Fruit fly (Drosophila melanogaster) whole organism, pupa: ENCODE data around the gene Rab8.

Experiments
- CG10348 ChIP-seq: fragments of 200-800 bp; sonication (Bioruptor generic); IDR thresholded peaks from 2 replicates; pipeline ENCODE4 v1.3.6; 2022; ENCODE audit warnings: missing biosample characterization, missing genetic modification characterization
- CG12605 ChIP-seq: fragments of 200-800 bp; sonication (Bioruptor generic); IDR thresholded peaks from 2 replicates; pipeline ENCODE4 v1.3.6; 2022; ENCODE audit warnings: missing biosample characterization, missing genetic modification characterization
- CG13204 ChIP-seq: fragments of 200-800 bp; sonication (Bioruptor generic); optimal IDR thresholded peaks from 2 replicates; lab custom pipeline; 2018; ENCODE audit warnings: missing biosample characterization, mild to moderate bottlenecking, missing genetic modification characterization, moderate library complexity
- CG14655 ChIP-seq: fragments of 200-800 bp; sonication (Bioruptor generic); optimal IDR thresholded peaks from 3 replicates; lab custom pipeline; 2017; ENCODE audit warnings: mild to moderate bottlenecking, missing biosample characterization, missing genetic modification reagents, missing genetic modification characterization
- CG15710 ChIP-seq: fragments of 200-800 bp; sonication (Bioruptor generic); optimal IDR thresholded peaks from 2 replicates; lab custom pipeline; 2018; ENCODE audit warnings: missing biosample characterization, mild to moderate bottlenecking, missing genetic modification characterization, moderate library complexity
- CG17806 ChIP-seq: fragments of 200-800 bp; sonication (Bioruptor generic); optimal IDR thresholded peaks from 2 replicates; lab custom pipeline; 2018; ENCODE audit warnings: missing biosample characterization, mild to moderate bottlenecking, missing genetic modification characterization, moderate library complexity
- CG32121 ChIP-seq: fragments of 200-800 bp; sonication (Bioruptor generic); IDR thresholded peaks from 2 replicates; pipeline ENCODE4 v1.3.6; 2022; ENCODE audit warnings: missing biosample characterization, missing genetic modification characterization
- CG34367 ChIP-seq: fragments of 200-800 bp; sonication (Bioruptor generic); optimal IDR thresholded peaks from 2 replicates; lab custom pipeline; 2018; ENCODE audit warnings: missing biosample characterization, mild to moderate bottlenecking, missing genetic modification characterization
- CG4496 ChIP-seq: fragments of 200-800 bp; sonication (Bioruptor generic); IDR thresholded peaks from 3 replicates; pipeline ENCODE4 v1.3.6; 2022; ENCODE audit warnings: missing biosample characterization, missing genetic modification characterization
- CG8159 ChIP-seq: fragments of 200-800 bp; sonication (Bioruptor generic); optimal IDR thresholded peaks from 3 replicates; lab custom pipeline; 2018; ENCODE audit warnings: missing biosample characterization, mild to moderate bottlenecking, missing genetic modification characterization, moderate library complexity
- CG8301 ChIP-seq: fragments of 200-800 bp; sonication (Bioruptor generic); optimal IDR thresholded peaks from 2 replicates; lab custom pipeline; 2018; ENCODE audit warnings: missing biosample characterization, mild to moderate bottlenecking, missing genetic modification characterization
- CG9948 ChIP-seq: fragments of 200-800 bp; sonication (Bioruptor generic); optimal IDR thresholded peaks from 2 replicates; lab custom pipeline; 2018; ENCODE audit warnings: missing biosample characterization, mild to moderate bottlenecking, missing genetic modification characterization, moderate library complexity
- D1 ChIP-seq: fragments of 200-800 bp; sonication (Bioruptor generic); optimal IDR thresholded peaks from 2 replicates; lab custom pipeline; 2018; ENCODE audit warnings: missing biosample characterization, mild to moderate bottlenecking, missing genetic modification characterization, moderate library complexity
- EcR ChIP-seq: fragments of 200-800 bp; sonication (Bioruptor generic); optimal IDR thresholded peaks from 3 replicates; lab custom pipeline; 2019; ENCODE audit warnings: missing biosample characterization, missing genetic modification characterization, mild to moderate bottlenecking, moderate library complexity, missing genetic modification reagents
- Ets98B ChIP-seq: fragments of 200-800 bp; sonication (Bioruptor generic); IDR thresholded peaks from 2 replicates; pipeline ENCODE4 v1.3.6; 2022; ENCODE audit warnings: missing biosample characterization, missing genetic modification characterization
- Pif1A ChIP-seq: fragments of 200-800 bp; sonication (Bioruptor generic); optimal IDR thresholded peaks from 3 replicates; lab custom pipeline; 2016; ENCODE audit warnings: missing biosample characterization, missing genetic modification characterization
- Pif1B ChIP-seq: fragments of 200-800 bp; sonication (Bioruptor generic); optimal IDR thresholded peaks from 3 replicates; lab custom pipeline; 2016; ENCODE audit warnings: missing biosample characterization, missing genetic modification characterization
- Snoo ChIP-seq: fragments of 200-800 bp; sonication (Bioruptor generic); optimal IDR thresholded peaks from 3 replicates; lab custom pipeline; 2017; ENCODE audit warnings: missing biosample characterization, mild to moderate bottlenecking, missing genetic modification characterization, inconsistent platforms
- fd96Ca ChIP-seq: fragments of 200-800 bp; sonication (Bioruptor generic); IDR thresholded peaks from 3 replicates; pipeline ENCODE4 v1.3.6; 2022; ENCODE audit warnings: missing biosample characterization, missing genetic modification characterization
- gl ChIP-seq: fragments of 200-800 bp; sonication (Bioruptor generic); optimal IDR thresholded peaks from 2 replicates; lab custom pipeline; 2018; ENCODE audit warnings: missing biosample characterization, mild to moderate bottlenecking, missing genetic modification characterization
- rn ChIP-seq: fragments of 200-800 bp; sonication (Bioruptor generic); IDR thresholded peaks from 2 replicates; pipeline ENCODE4 v1.3.6; 2022; ENCODE audit warnings: missing biosample characterization, missing genetic modification characterization

The Rab8 gene

dm6 chr3L:19898547-19899282, 27.8 kb upstream of the Rab8 start:
- TF ChIP-seq D1 (tag; lab: Kevin White, UChicago) (peak; percentile 29), Pif1A (GFP tag; lab: Kevin White, UChicago) (peak; percentile 71), gl (tag; lab: Kevin White, UChicago) (no peak), EcR (GFP tag; lab: Kevin White, UChicago) (peak; percentile 96), Snoo (no peak), CG34367 (tag; lab: Kevin White, UChicago) (peak; percentile 29), CG10348 (GFP tag; lab: Robert Waterston, UW) (no peak), CG9948 (tag; lab: Kevin White, UChicago) (peak; percentile 69), rn (GFP tag; lab: Robert Waterston, UW) (no peak), CG32121 (GFP tag; lab: Robert Waterston, UW) (no peak), CG12605 (GFP tag; lab: Robert Waterston, UW) (no peak), fd96Ca (GFP tag; lab: Robert Waterston, UW) (no peak), CG8159 (tag; lab: Kevin White, UChicago) (peak; percentile 38), CG13204 (GFP tag; lab: Kevin White, UChicago) (no peak), Ets98B (GFP tag; lab: Robert Waterston, UW) (no peak), CG15710 (tag; lab: Kevin White, UChicago) (peak; percentile 40), Pif1B (GFP tag; lab: Kevin White, UChicago) (peak; percentile 51), CG14655 (GFP tag; lab: Kevin White, UChicago) (peak; percentile 67), CG4496 (GFP tag; lab: Robert Waterston, UW) (peak; percentile 64; the same call in 2 of the 3 replicates), CG8301 (tag; lab: Kevin White, UChicago) (peak; percentile 57), CG17806 (tag; lab: Kevin White, UChicago) (peak; percentile 48)

DNA sequence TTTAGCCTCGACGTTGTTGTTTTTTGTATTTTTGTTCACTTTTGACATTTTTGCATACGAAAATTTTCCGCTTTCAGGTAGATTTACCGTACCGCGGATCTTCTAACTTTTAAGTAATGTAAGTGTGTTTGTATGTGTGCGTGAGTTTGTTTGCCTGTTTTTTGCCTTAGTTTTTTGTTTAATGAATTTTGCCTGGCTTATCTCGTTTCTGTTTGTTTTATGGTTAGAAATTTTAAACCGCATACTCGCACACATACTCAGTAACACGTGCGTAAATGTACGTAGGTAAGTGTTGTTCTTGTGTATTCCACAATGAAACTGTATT, 26.8 kb upstream of the Rab8 start:
- no peak for TF ChIP-seq CG10348 (GFP tag; lab: Robert Waterston, UW)
- no peak for TF ChIP-seq rn (GFP tag; lab: Robert Waterston, UW)
- TF ChIP-seq CG12605 (GFP tag; lab: Robert Waterston, UW), result no peak
- TF ChIP-seq CG17806 (tag; lab: Kevin White, UChicago), result no peak
- TF ChIP-seq CG32121 (GFP tag; lab: Robert Waterston, UW), result no peak
- TF ChIP-seq CG4496 (GFP tag; lab: Robert Waterston, UW), result no peak
- TF ChIP-seq CG15710 (tag; lab: Kevin White, UChicago), result no peak
- TF ChIP-seq CG8301 (tag; lab: Kevin White, UChicago), result no peak
- no peak for TF ChIP-seq CG34367 (tag; lab: Kevin White, UChicago)

DNA sequence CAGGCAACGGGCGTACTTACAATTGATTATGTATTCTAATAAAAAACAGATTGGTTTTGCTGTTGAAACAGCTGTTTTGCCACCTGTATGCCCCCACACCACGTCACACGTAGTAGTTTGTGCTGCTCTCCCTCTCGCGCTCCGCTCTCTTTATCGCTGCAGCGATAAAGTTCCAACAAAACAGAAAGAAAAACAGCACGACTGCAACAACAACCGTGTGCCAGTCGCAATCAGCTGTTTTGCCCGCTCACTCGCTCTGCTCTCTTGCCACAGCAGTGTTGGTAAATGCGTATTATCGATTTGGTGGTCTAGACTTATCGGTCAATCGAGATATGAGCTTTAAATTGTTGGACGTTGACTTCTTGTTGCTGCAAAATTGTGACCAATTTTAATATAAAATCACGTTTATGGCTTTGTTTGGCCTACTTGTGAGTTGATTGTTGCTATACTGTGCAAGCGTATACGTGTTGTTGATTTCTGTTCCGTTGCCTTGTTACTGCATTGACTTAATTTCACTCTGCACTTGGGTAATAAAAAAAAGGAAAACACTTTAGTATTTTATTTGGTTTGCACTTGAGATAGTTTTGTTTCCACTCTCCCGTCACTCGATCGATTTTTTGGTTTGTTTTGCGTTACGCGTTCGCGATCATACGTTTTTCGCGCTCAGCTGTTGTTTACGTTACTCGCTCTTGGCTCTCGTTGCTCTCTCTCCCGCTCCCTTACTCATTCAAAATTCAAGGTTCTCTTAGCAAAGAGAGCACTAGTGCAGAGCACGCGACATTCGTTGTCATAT, 26.2 kb upstream of the Rab8 start:
- TF ChIP-seq CG8301 (tag; lab: Kevin White, UChicago) (peak; percentile 52), EcR (GFP tag; lab: Kevin White, UChicago) (peak; percentile 74), Pif1A (GFP tag; lab: Kevin White, UChicago) (peak; percentile 12), CG14655 (GFP tag; lab: Kevin White, UChicago) (peak; percentile 66), Ets98B (GFP tag; lab: Robert Waterston, UW) (peak; percentile 62), CG15710 (tag; lab: Kevin White, UChicago) (peak; percentile 40), CG10348 (GFP tag; lab: Robert Waterston, UW) (no peak), CG4496 (GFP tag; lab: Robert Waterston, UW) (peak; percentile 63), CG17806 (tag; lab: Kevin White, UChicago) (peak; percentile 3), CG9948 (tag; lab: Kevin White, UChicago) (peak; percentile 16), Snoo (no peak), CG13204 (GFP tag; lab: Kevin White, UChicago) (peak; percentile 45), CG32121 (GFP tag; lab: Robert Waterston, UW) (peak; percentile 58), CG12605 (GFP tag; lab: Robert Waterston, UW) (peak; percentile 75), CG8159 (tag; lab: Kevin White, UChicago) (peak; percentile 44), D1 (tag; lab: Kevin White, UChicago) (no peak), Pif1B (GFP tag; lab: Kevin White, UChicago) (peak; percentile 6), CG34367 (tag; lab: Kevin White, UChicago) (peak; percentile 40), fd96Ca (GFP tag; lab: Robert Waterston, UW) (peak; percentile 55; the same call in 2 of the 3 replicates), gl (tag; lab: Kevin White, UChicago) (peak; percentile 49), rn (GFP tag; lab: Robert Waterston, UW) (no peak)

- TF ChIP-seq CG4496 (GFP tag; lab: Robert Waterston, UW) (0 out of 3 replicates have a peak, but pooled peaks have one; percentile 11), CG12605 (GFP tag; lab: Robert Waterston, UW) (peak; percentile 7; the same call in 1 of the 2 replicates), CG13204 (GFP tag; lab: Kevin White, UChicago) (no peak)
Observed at dm6 chr3L:19896280-19896891, 25.5 kb upstream of the Rab8 start.
